Worm (Caenorhabditis elegans) whole organism, L4 larva: ENCODE measurements around the gene C37C3.2.

ENCODE experiments used
- F10B5.3 ChIP-seq: sonication (generic microtip); optimal IDR thresholded peaks from 2 replicates; lab custom pipeline; 2016; ENCODE audit warnings: mild to moderate bottlenecking, missing genetic modification characterization, missing compliant biosample characterization
- F26F4.8 ChIP-seq: fragments of 200-800 bp; sonication (Bioruptor generic); conservative IDR thresholded peaks from 2 replicates; pipeline ENCODE4 v1.3.6; 2022; ENCODE audit warnings: missing genetic modification characterization, missing compliant biosample characterization
- R02D3.7 ChIP-seq: fragments of 150-350 bp; sonication (generic microtip); optimal IDR thresholded peaks from 3 replicates; lab custom pipeline; 2014; ENCODE audit warnings: missing biosample characterization, missing genetic modification characterization
- T20F7.1 ChIP-seq: fragments of 200-800 bp; sonication (Bioruptor generic); optimal IDR thresholded peaks from 2 replicates; lab custom pipeline; 2018; ENCODE audit warnings: mild to moderate bottlenecking, missing genetic modification characterization, missing compliant biosample characterization
- T26A8.4 ChIP-seq: fragments of 200-800 bp; sonication (Bioruptor generic); IDR thresholded peaks from 2 replicates; pipeline ENCODE4 v1.3.6; 2022; ENCODE audit warnings: missing genetic modification characterization, missing compliant biosample characterization
- Y75B8A.6 ChIP-seq: fragments of 200-800 bp; sonication (Bioruptor generic); IDR thresholded peaks from 2 replicates; pipeline ENCODE4 v1.3.6; 2022; ENCODE audit warnings: missing genetic modification reagents, missing genetic modification characterization, missing compliant biosample characterization
- ZK337.2 ChIP-seq: fragments of 200-800 bp; sonication (Bioruptor generic); IDR thresholded peaks from 2 replicates; pipeline ENCODE4 v1.3.6; 2022; ENCODE audit warnings: missing genetic modification reagents, missing genetic modification characterization, missing compliant biosample characterization
- aha-1 ChIP-seq: fragments of 150-350 bp; peaks from one replicate; lab custom pipeline; 2014; ENCODE audit warnings: missing biosample characterization, missing genetic modification characterization
- ceh-20 ChIP-seq: fragments of 200-800 bp; sonication (Bioruptor generic); IDR thresholded peaks from 2 replicates; pipeline ENCODE4 v1.3.6; 2022; ENCODE audit warnings: missing genetic modification reagents, missing genetic modification characterization, missing compliant biosample characterization
- cey-2 ChIP-seq: sonication (generic microtip); optimal IDR thresholded peaks from 3 replicates; lab custom pipeline; 2017; ENCODE audit warnings: missing genetic modification characterization, mild to moderate bottlenecking, missing compliant biosample characterization, antibody characterized with exemption, borderline replicate concordance; ENCODE audit not compliant: insufficient read depth
- duxl-1 ChIP-seq: sonication (generic microtip); optimal IDR thresholded peaks from 2 replicates; lab custom pipeline; 2016; ENCODE audit warnings: mild to moderate bottlenecking, missing genetic modification characterization, moderate library complexity, missing compliant biosample characterization; ENCODE audit not compliant: poor library complexity
- fos-1 ChIP-seq: fragments of 150-350 bp; optimal IDR thresholded peaks from 2 replicates; lab custom pipeline; 2014; ENCODE audit warnings: missing biosample characterization, missing genetic modification characterization
- hlh-30 ChIP-seq: sonication (generic microtip); optimal IDR thresholded peaks from 2 replicates; lab custom pipeline; 2017; ENCODE audit warnings: antibody characterized with exemption, mild to moderate bottlenecking, missing genetic modification characterization, missing compliant biosample characterization; ENCODE audit not compliant: insufficient read depth
- jun-1 ChIP-seq: fragments of 150-350 bp; optimal IDR thresholded peaks from 2 replicates; lab custom pipeline; 2014; ENCODE audit warnings: missing biosample characterization, missing genetic modification reagents, missing genetic modification characterization
- lin-15B ChIP-seq: fragments of 150-350 bp; sonication (generic microtip); optimal IDR thresholded peaks from 3 replicates; lab custom pipeline; 2014; ENCODE audit warnings: missing biosample characterization, missing genetic modification characterization
- lin-38 ChIP-seq: fragments of 200-800 bp; sonication (Bioruptor generic); IDR thresholded peaks from 2 replicates; pipeline ENCODE4 v1.3.6; 2022; ENCODE audit warnings: missing genetic modification reagents, missing genetic modification characterization, missing compliant biosample characterization
- lir-3 ChIP-seq: sonication (generic microtip); optimal IDR thresholded peaks from 2 replicates; lab custom pipeline; 2016; ENCODE audit warnings: mild to moderate bottlenecking, missing genetic modification characterization, missing compliant biosample characterization
- mep-1 ChIP-seq: fragments of 150-350 bp; sonication (generic microtip); optimal IDR thresholded peaks from 3 replicates; lab custom pipeline; 2014; ENCODE audit warnings: missing biosample characterization, missing genetic modification characterization
- nhr-10 ChIP-seq: fragments of 150-350 bp; optimal IDR thresholded peaks from 2 replicates; lab custom pipeline; 2014; ENCODE audit warnings: missing biosample characterization, missing genetic modification characterization
- nhr-25 ChIP-seq: sonication (generic microtip); optimal IDR thresholded peaks from 2 replicates; lab custom pipeline; 2017; ENCODE audit warnings: missing genetic modification characterization, mild to moderate bottlenecking, missing compliant biosample characterization, antibody characterized with exemption, moderate library complexity, borderline replicate concordance; ENCODE audit not compliant: insufficient read depth
- nhr-28 ChIP-seq: fragments of 150-350 bp; optimal IDR thresholded peaks from 2 replicates; lab custom pipeline; 2014; ENCODE audit warnings: missing biosample characterization, missing genetic modification characterization
- nhr-48 ChIP-seq: sonication (generic microtip); optimal IDR thresholded peaks from 2 replicates; lab custom pipeline; 2016; ENCODE audit warnings: mild to moderate bottlenecking, missing genetic modification characterization, missing compliant biosample characterization
- nhr-76 ChIP-seq: fragments of 150-350 bp; optimal IDR thresholded peaks from 2 replicates; lab custom pipeline; 2014; ENCODE audit warnings: missing biosample characterization, missing genetic modification characterization
- nhr-77 ChIP-seq: fragments of 150-350 bp; optimal IDR thresholded peaks from 2 replicates; lab custom pipeline; 2014; ENCODE audit warnings: missing biosample characterization, missing genetic modification characterization
- pha-4 ChIP-seq, 2 experiments: fragments of 150-350 bp in 1 of 2; fragments of 200-800 bp in 1 of 2; sonication (Bioruptor generic) in 1 of 2; IDR thresholded peaks in 1 of 2; optimal IDR thresholded peaks in 1 of 2; 2 replicates each; pipeline versions ENCODE4 v1.3.6 to Lab custom; 2014 to 2022; ENCODE audit warnings: missing genetic modification characterization in 2 of 2, missing genetic modification reagents in 2 of 2, missing biosample characterization in 1 of 2, missing compliant biosample characterization in 1 of 2
- saeg-2 ChIP-seq: fragments of 200-800 bp; sonication (Bioruptor generic); IDR thresholded peaks from 2 replicates; pipeline ENCODE4 v1.3.6; 2022; ENCODE audit warnings: missing genetic modification reagents, missing genetic modification characterization, missing compliant biosample characterization
- sdz-12 ChIP-seq: fragments of 200-800 bp; sonication (Bioruptor generic); optimal IDR thresholded peaks from 2 replicates; lab custom pipeline; 2018; ENCODE audit warnings: mild to moderate bottlenecking, missing genetic modification characterization, missing compliant biosample characterization
- skn-1 ChIP-seq: fragments of 150-350 bp; optimal IDR thresholded peaks from 2 replicates; lab custom pipeline; 2014; ENCODE audit warnings: missing biosample characterization, missing genetic modification characterization
- snpc-1.2 ChIP-seq: fragments of 200-800 bp; sonication (Bioruptor generic); IDR thresholded peaks from 2 replicates; pipeline ENCODE4 v1.3.6; 2022; ENCODE audit warnings: missing genetic modification reagents, missing genetic modification characterization, missing compliant biosample characterization
- spr-3 ChIP-seq: fragments of 200-800 bp; sonication (Bioruptor generic); optimal IDR thresholded peaks from 2 replicates; lab custom pipeline; 2018; ENCODE audit warnings: mild to moderate bottlenecking, missing genetic modification characterization, missing compliant biosample characterization
- tag-97 ChIP-seq: fragments of 200-800 bp; sonication (Bioruptor generic); IDR thresholded peaks from 2 replicates; pipeline ENCODE4 v1.3.6; 2022; ENCODE audit warnings: missing genetic modification characterization, missing compliant biosample characterization

C37C3.2 gene

DNA sequence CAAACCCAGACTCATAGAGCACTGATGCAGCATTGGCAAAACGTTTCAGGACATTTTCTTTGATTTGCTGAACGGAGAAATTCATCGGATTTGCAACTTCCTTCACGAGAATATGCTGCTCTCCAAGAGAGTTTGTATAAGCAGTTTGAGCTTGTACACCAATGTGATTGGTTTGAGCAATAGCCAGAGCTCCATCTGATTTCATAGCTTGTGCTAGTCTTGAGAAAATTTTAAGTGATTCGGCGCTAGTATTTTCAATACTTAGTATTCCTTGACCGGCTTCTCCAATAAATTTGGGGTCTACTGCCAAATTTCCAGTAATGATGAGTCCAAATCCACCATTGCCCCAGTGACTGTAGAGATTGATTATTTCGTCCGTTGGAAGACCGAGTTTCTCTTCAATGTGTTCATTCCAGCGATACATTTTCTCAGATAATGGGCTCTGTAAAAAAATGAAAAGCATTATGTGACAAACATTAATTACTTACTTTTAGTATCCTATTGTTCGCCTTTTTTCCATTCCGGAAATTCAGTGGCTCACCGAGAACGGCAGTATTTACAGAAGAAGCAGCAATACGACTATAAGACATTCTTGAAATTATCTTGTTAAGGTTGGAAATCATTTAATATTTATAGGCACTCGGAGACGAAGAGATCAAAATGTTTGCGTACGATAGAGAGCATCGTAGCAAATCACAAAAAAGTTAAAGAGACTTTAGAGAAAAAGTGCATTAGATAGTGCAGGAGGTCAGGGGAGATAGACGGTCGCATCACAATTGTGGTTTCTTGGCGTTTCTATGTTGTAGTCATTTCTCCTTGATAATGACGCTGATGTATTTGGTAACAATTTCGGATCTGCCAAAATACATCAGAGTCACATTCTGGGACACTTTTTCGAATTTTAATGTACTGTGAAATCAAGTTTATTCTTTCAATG, 46.2 kb upstream of the C37C3.2 start, which contains the start of gene ZK742.3 (continued):
- TF ChIP-seq nhr-25 (tag; lab: Kevin White, UChicago) (no peak), hlh-30 (tag; lab: Kevin White, UChicago) (peak; percentile 9), lin-38 (GFP tag; lab: Robert Waterston, UW) (0 out of 2 replicates have a peak, but pooled peaks have one; percentile 28), nhr-28 (peak; percentile 98), ceh-20 (GFP tag; lab: Robert Waterston, UW) (no peak)

DNA sequence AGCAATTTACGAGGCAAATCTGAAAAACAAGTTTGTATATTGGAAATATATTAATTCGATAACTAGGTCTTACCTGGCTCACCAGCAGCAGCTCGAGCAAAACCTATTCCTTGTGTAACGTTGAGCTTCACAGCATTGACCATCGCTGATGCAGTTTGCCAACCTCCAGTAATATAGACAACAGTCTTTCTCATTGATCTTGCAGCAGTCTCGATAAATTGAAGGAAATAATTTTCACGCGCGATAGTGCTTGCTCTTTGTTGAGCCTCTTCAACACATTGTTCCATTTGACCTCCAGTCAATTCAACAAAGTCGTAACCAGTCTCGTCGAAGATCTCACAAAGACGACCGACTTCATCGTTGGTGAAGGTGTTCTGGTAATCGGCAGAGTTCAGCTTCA, 45.2 kb upstream of the C37C3.2 start:
- TF ChIP-seq T20F7.1 (no peak), saeg-2 (no peak), aha-1 (peak; percentile 97), R02D3.7 (tag; lab: Kevin White, UChicago) (no peak)
- TF ChIP-seq, all 104 proteins: peak for 1

DNA sequence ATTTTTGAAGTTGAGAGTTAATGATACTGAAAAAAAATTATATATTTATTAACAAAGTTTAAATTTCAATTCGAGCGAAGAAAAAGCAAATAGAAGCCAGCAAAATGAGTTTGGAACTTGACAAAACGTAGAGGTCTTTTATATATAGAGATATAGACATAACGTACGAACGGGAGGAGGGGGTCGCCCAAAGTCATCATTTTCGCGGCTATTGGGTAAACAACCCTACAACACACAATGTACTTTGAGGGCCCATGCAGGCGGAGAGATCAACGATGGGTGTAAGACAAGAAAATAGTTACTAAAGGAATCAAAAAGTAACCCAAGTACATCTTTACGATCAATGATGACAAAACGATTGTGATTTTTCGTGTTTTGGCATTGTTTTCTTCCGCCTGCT, 44.0 kb upstream of the C37C3.2 start, which contains the start of gene ZK742.4:
ZK742.4 (minus strand) TSS at position 35 of the 400 bp plus-strand sequence.
- TF ChIP-seq duxl-1 (tag; lab: Kevin White, UChicago) (no peak), nhr-28 (peak; percentile 43), nhr-76 (tag; lab: Kevin White, UChicago) (no peak), sdz-12 (GFP tag; lab: Kevin White, UChicago) (no peak), nhr-77 (tag; lab: Kevin White, UChicago) (no peak), pha-4 (GFP tag; IDR thresholded peaks at IDR 0.05; lab: Robert Waterston, UW) (0 out of 2 replicates have a peak, but pooled peaks have one; percentile 21), pha-4 (tag; optimal IDR thresholded peaks at IDR 0.05; lab: Kevin White, UChicago) (no peak), lir-3 (tag; lab: Kevin White, UChicago) (no peak), tag-97 (GFP tag; lab: Robert Waterston, UW) (no peak), lin-15B (tag; lab: Kevin White, UChicago) (no peak), mep-1 (no peak), nhr-48 (tag; lab: Kevin White, UChicago) (no peak)

DNA sequence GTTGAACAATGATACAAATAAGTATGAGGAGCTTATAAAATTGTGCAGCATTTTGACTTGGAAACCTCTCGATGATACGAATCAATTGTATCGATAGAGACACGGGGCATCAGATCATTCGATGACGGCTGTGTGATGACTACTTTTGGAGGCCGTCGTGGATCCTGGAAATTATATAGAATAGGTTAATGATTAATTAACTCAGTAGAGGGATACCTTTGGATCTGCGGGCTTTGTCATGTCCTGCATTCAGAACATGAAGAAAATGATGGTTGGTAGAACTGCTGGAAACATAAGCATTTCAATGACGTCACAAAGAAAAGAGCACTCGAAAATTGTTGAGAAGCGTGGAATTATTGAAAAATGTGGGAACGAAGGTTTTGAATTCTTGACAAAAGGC, 41.1 kb upstream of the C37C3.2 start, which contains the start of gene ZK742.6:
ZK742.6 (minus strand) TSS at position 342 of the 400 bp plus-strand sequence.
- TF ChIP-seq ZK337.2 (GFP tag; lab: Robert Waterston, UW) = no peak
- no peak for TF ChIP-seq skn-1 (tag; lab: Kevin White, UChicago)
- no peak for TF ChIP-seq jun-1
- TF ChIP-seq spr-3 (GFP tag; lab: Kevin White, UChicago) = no peak
- TF ChIP-seq F10B5.3 (tag; lab: Kevin White, UChicago) = no peak
- TF ChIP-seq nhr-10 (tag; lab: Kevin White, UChicago) = no peak
- TF ChIP-seq cey-2 (tag; lab: Kevin White, UChicago) = no peak
- TF ChIP-seq Y75B8A.6 (GFP tag; lab: Robert Waterston, UW) = no peak
- TF ChIP-seq nhr-28 = no peak
- TF ChIP-seq fos-1 (tag; lab: Kevin White, UChicago) = no peak
- TF ChIP-seq T26A8.4 (GFP tag; lab: Robert Waterston, UW) = no peak
- TF ChIP-seq F26F4.8 (GFP tag; lab: Robert Waterston, UW) = no peak
- TF ChIP-seq snpc-1.2 (GFP tag; lab: Robert Waterston, UW) = no peak
- TF ChIP-seq R02D3.7 (tag; lab: Kevin White, UChicago) = no peak
